Worm (Caenorhabditis elegans) whole organism, young adult: ENCODE measurements around the gene C25E10.10.

ENCODE experiments used
- C17E4.6 ChIP-seq: fragments of 200-800 bp; sonication (Bioruptor generic); IDR thresholded peaks from 2 replicates; pipeline ENCODE4 v1.3.6; 2022; ENCODE audit warnings: missing genetic modification reagents, missing genetic modification characterization, missing compliant biosample characterization
- Y79H2A.3 ChIP-seq: fragments of 200-800 bp; sonication (Bioruptor generic); conservative IDR thresholded peaks from 2 replicates; pipeline ENCODE4 v1.3.6; 2022; ENCODE audit warnings: missing genetic modification reagents, missing genetic modification characterization, missing compliant biosample characterization
- ZK185.1 ChIP-seq: sonication (generic microtip); optimal IDR thresholded peaks from 2 replicates; lab custom pipeline; 2016; ENCODE audit warnings: mild to moderate bottlenecking, missing genetic modification characterization, missing compliant biosample characterization; ENCODE audit not compliant: poor library complexity, severe bottlenecking
- egl-44 ChIP-seq: fragments of 200-800 bp; sonication (Bioruptor generic); IDR thresholded peaks from 2 replicates; pipeline ENCODE4 v1.3.6; 2022; ENCODE audit warnings: missing genetic modification reagents, missing genetic modification characterization, missing compliant biosample characterization
- gei-17 ChIP-seq: fragments of 200-800 bp; sonication (Bioruptor generic); optimal IDR thresholded peaks from 2 replicates; lab custom pipeline; 2018; ENCODE audit warnings: mild to moderate bottlenecking, missing genetic modification characterization, missing compliant biosample characterization
- lin-26 ChIP-seq: fragments of 200-800 bp; sonication (Bioruptor generic); IDR thresholded peaks from 2 replicates; pipeline ENCODE4 v1.3.6; 2022; ENCODE audit warnings: missing genetic modification reagents, missing genetic modification characterization, missing compliant biosample characterization
- snpc-3.4 ChIP-seq: sonication (generic microtip); optimal IDR thresholded peaks from 2 replicates; lab custom pipeline; 2017; ENCODE audit warnings: missing genetic modification characterization, mild to moderate bottlenecking, missing compliant biosample characterization, antibody characterized with exemption, moderate library complexity, missing genotype, missing genetic modification reagents
- somi-1 ChIP-seq: fragments of 200-800 bp; sonication (Bioruptor generic); optimal IDR thresholded peaks from 2 replicates; lab custom pipeline; 2018; ENCODE audit warnings: mild to moderate bottlenecking, missing genetic modification characterization, missing compliant biosample characterization
- sptf-2 ChIP-seq: fragments of 200-800 bp; sonication (Bioruptor generic); optimal IDR thresholded peaks from 2 replicates; lab custom pipeline; 2018; ENCODE audit warnings: mild to moderate bottlenecking, missing genetic modification characterization, missing compliant biosample characterization

DNA sequence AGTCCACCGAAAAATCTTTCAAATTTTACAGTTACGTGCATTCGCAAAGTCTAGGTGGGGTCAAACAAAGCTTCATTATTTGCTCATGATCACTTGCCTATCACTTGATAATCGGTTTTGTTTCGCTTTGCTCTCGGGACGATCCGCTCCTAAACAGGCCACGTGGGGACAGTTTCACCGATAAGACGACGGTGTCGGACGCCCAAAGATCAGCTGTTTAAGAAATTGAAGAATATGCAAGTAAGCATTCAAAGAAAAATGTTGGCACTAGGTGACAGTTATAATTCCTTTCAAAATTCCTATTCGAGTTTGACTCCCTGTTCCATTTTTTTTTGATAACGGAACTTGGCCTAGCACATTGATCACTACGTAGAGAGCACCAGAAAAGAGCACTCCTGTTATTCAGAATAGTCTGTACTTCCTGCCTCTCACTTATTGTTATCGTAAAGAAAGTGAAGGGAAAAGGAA is 23.8 kb upstream of the C25E10.10 start:
- no peak for TF ChIP-seq C17E4.6 (GFP tag; lab: Robert Waterston, UW)
- no peak for TF ChIP-seq Y79H2A.3 (GFP tag; lab: Robert Waterston, UW)
- no peak for TF ChIP-seq snpc-3.4 (tag; lab: Kevin White, UChicago)
- peak; percentile 79 for TF ChIP-seq egl-44 (GFP tag; lab: Robert Waterston, UW)
- no peak for TF ChIP-seq sptf-2 (GFP tag; lab: Kevin White, UChicago)
- peak; percentile 19 for TF ChIP-seq ZK185.1 (tag; lab: Kevin White, UChicago)
- no peak for TF ChIP-seq gei-17
- no peak for TF ChIP-seq lin-26
- no peak for TF ChIP-seq somi-1 (GFP tag; lab: Kevin White, UChicago)
